Fruit fly (Drosophila melanogaster): Measurements from ENCODE around the gene RpS5a.
A peak's percentile ranks its signal among the peaks of the same experiment; 100 is the strongest.

Gene RpS5a

dm6 chrX:17123545-17124203 is 24.4 kb downstream of the RpS5a start (continued):
- peak; percentile 72 for TF ChIP-seq Ptx1 (GFP tag; IDR thresholded peaks at IDR 0.05)
- TF ChIP-seq kay (GFP tag; optimal IDR thresholded peaks at IDR 0.05) = peak; percentile 29
- 0 out of 2 replicates have a peak, but pooled peaks have one; percentile 11 for TF ChIP-seq Dip2 (GFP tag; IDR thresholded peaks at IDR 0.05)
- TF ChIP-seq CG14667 (GFP tag; IDR thresholded peaks at IDR 0.05) = peak; percentile 37; the same call in 1 of the 2 replicates
- no peak for TF ChIP-seq maf-S (GFP tag; optimal IDR thresholded peaks at IDR 0.05)
- TF ChIP-seq tio (GFP tag; optimal IDR thresholded peaks at IDR 0.05) = peak; percentile 15
- peak; percentile 71 for TF ChIP-seq CG3847 (GFP tag; IDR thresholded peaks at IDR 0.05)

dm6 chrX:17122425-17123094 is 25.5 kb downstream of the RpS5a start:
- TF ChIP-seq CG2120 (GFP tag; optimal IDR thresholded peaks at IDR 0.05) (no peak), inv (GFP tag; IDR thresholded peaks at IDR 0.05; ENCODE audit: partially characterized antibody) (no peak), nmo (GFP tag; optimal IDR thresholded peaks at IDR 0.05) (no peak), CG1602 (GFP tag; optimal IDR thresholded peaks at IDR 0.05) (no peak), chinmo (GFP tag; IDR thresholded peaks at IDR 0.05; ENCODE audit: partially characterized antibody) (0 out of 4 replicates have a peak, but pooled peaks have one; percentile 43), Scr (GFP tag; IDR thresholded peaks at IDR 0.05; ENCODE audit: partially characterized antibody) (no peak), Sin3A (optimal IDR thresholded peaks at IDR 0.05) (no peak), CG17385 (GFP tag; optimal IDR thresholded peaks at IDR 0.05) (peak; percentile 67), CG13775 (GFP tag; optimal IDR thresholded peaks at IDR 0.05) (no peak), Sox100B (GFP tag; optimal IDR thresholded peaks at IDR 0.05) (no peak), amos (GFP tag; IDR thresholded peaks at IDR 0.05; ENCODE audit: partially characterized antibody) (no peak), Neu2 (GFP tag; optimal IDR thresholded peaks at IDR 0.05; ENCODE audit: borderline replicate concordance) (no peak), stc (GFP tag; IDR thresholded peaks at IDR 0.05) (no peak), NK7.1 (GFP tag; optimal IDR thresholded peaks at IDR 0.05) (no peak), Mes4 (GFP tag; optimal IDR thresholded peaks at IDR 0.05) (no peak), CG7786 (GFP tag; optimal IDR thresholded peaks at IDR 0.05) (no peak), CG14667 (GFP tag; IDR thresholded peaks at IDR 0.05) (no peak), tll (GFP tag; optimal IDR thresholded peaks at IDR 0.05) (no peak), lab (GFP tag; optimal IDR thresholded peaks at IDR 0.05) (peak; percentile 37), CG9727 (GFP tag; optimal IDR thresholded peaks at IDR 0.05) (no peak), Nf-YB (GFP tag; optimal IDR thresholded peaks at IDR 0.05) (no peak), CG2875 (GFP tag; optimal IDR thresholded peaks at IDR 0.05) (no peak), HmgD (GFP tag; optimal IDR thresholded peaks at IDR 0.05) (no peak), CG18599 (GFP tag; optimal IDR thresholded peaks at IDR 0.05) (no peak), exex (tag; optimal IDR thresholded peaks at IDR 0.05) (peak; percentile 58), fd96Cb (tag; optimal IDR thresholded peaks at IDR 0.05) (no peak), cg (GFP tag; optimal IDR thresholded peaks at IDR 0.05) (peak; percentile 0), unpg (GFP tag; optimal IDR thresholded peaks at IDR 0.05) (no peak), h (optimal IDR thresholded peaks at IDR 0.05) (no peak), chm (GFP tag; IDR thresholded peaks at IDR 0.05) (no peak), pzg (GFP tag; optimal IDR thresholded peaks at IDR 0.05) (no peak), Blimp-1 (GFP tag; optimal IDR thresholded peaks at IDR 0.05) (peak; percentile 94), Pdp1 (GFP tag; optimal IDR thresholded peaks at IDR 0.05) (peak in 1 of 2 experiments; percentile 74), so (GFP tag; IDR thresholded peaks at IDR 0.05) (no peak), sens (GFP tag) (peak; percentile 31), GATAe (GFP tag; conservative IDR thresholded peaks at IDR 0.05) (peak; percentile 69), CG3281 (GFP tag; optimal IDR thresholded peaks at IDR 0.05) (no peak), D (optimal IDR thresholded peaks at IDR 0.05) (no peak), D (GFP tag; optimal IDR thresholded peaks at IDR 0.05) (no peak), esg (GFP tag; conservative IDR thresholded peaks at IDR 0.05) (no peak), bigmax (GFP tag; optimal IDR thresholded peaks at IDR 0.05) (no peak)

Measured in whole organism, embryonic.